Fruit fly (Drosophila melanogaster) whole organism, wandering third instar larva: ENCODE results near the gene CG12438.

Experiments used
- CG32264 ChIP-seq: fragments of 200-800 bp; sonication (Bioruptor generic); optimal IDR thresholded peaks from 2 replicates; lab custom pipeline; 2016; ENCODE audit warnings: missing biosample characterization, missing genetic modification characterization
- CrebA ChIP-seq: fragments of 200-800 bp; sonication (Bioruptor generic); optimal IDR thresholded peaks from 2 replicates; lab custom pipeline; 2016; ENCODE audit warnings: missing biosample characterization, mild to moderate bottlenecking, missing genetic modification characterization, borderline replicate concordance
- brk ChIP-seq: fragments of 200-800 bp; sonication (Bioruptor generic); optimal IDR thresholded peaks from 2 replicates; lab custom pipeline; 2016; ENCODE audit warnings: missing biosample characterization, mild to moderate bottlenecking, missing genetic modification characterization
- h ChIP-seq: fragments of 200-800 bp; sonication (Bioruptor generic); optimal IDR thresholded peaks from 3 replicates; lab custom pipeline; 2016; ENCODE audit warnings: missing biosample characterization, mild to moderate bottlenecking, missing genetic modification characterization
- pan ChIP-seq: fragments of >200 bp; optimal IDR thresholded peaks from 2 replicates; lab custom pipeline; 2017

DNA sequence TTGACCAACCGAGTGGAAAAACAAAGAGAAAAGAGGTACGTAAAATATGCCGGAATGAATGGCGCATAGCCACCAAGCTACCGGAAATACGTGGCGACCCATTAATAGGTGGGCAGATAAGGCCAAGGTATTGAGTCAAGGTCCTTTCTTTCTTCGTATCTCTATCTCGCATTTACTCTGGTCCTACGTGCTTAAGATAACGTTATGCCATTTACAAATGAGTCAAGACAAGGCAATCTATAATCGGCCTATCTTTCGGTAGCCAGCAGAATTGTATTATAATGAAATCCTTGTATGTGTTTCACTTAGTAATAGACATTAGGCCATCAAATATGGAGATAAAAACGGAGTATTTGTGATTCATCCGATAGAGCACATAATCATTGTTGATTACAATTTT is 35.7 kb upstream of the CG12438 start:
- TF ChIP-seq CG32264 (GFP tag; lab: Kevin White, UChicago) = no peak
- TF ChIP-seq CrebA (GFP tag; lab: Kevin White, UChicago) = no peak
- no peak for TF ChIP-seq pan (lab: Kevin White, UChicago)
- TF ChIP-seq brk (GFP tag; lab: Kevin White, UChicago) = no peak
- no peak for TF ChIP-seq h
